Comparison of ENCODE assay signal across 1 fruit fly cellular context in genomic region chr3L:12090898-12091685, dm6.
TF ChIP-seq lines count a peak whose summit lies in the region.

No protein-coding gene starts in this region.

TF ChIP-seq in whole organism, embryonic, 481 proteins besides CTCF, POLR2A, EP300 and RAD21 (continued from another document and continues in another):
- TF ChIP-seq CG5245 (GFP tag; optimal IDR thresholded peaks at IDR 0.05; lab: Kevin White, UChicago) (peak; percentile 44), CG16779 (GFP tag; IDR thresholded peaks at IDR 0.05; lab: Robert Waterston, UW) (peak; percentile 21; the same call in 1 of the 2 replicates), btn (GFP tag; optimal IDR thresholded peaks at IDR 0.05; lab: Kevin White, UChicago) (no peak), Dip2 (GFP tag; IDR thresholded peaks at IDR 0.05; lab: Robert Waterston, UW) (no peak), salm (tag; optimal IDR thresholded peaks at IDR 0.05; lab: Kevin White, UChicago) (no peak), Deaf1 (tag; optimal IDR thresholded peaks at IDR 0.05; lab: Kevin White, UChicago) (peak; percentile 7), p53 (GFP tag; optimal IDR thresholded peaks at IDR 0.05; lab: Kevin White, UChicago) (no peak), CG10267 (tag; optimal IDR thresholded peaks at IDR 0.05; lab: Kevin White, UChicago) (peak; percentile 24), CG11398 (GFP tag; optimal IDR thresholded peaks at IDR 0.05; lab: Kevin White, UChicago) (peak; percentile 15), ATbp (GFP tag; optimal IDR thresholded peaks at IDR 0.05; lab: Kevin White, UChicago) (peak; percentile 45), chn (GFP tag; optimal IDR thresholded peaks at IDR 0.05; lab: Kevin White, UChicago) (no peak), CG9876 (GFP tag; optimal IDR thresholded peaks at IDR 0.05; lab: Kevin White, UChicago) (no peak), CG18599 (GFP tag; optimal IDR thresholded peaks at IDR 0.05; lab: Kevin White, UChicago) (peak; percentile 71), CG4328 (GFP tag; optimal IDR thresholded peaks at IDR 0.05; lab: Kevin White, UChicago) (no peak), CG17568 (GFP tag; optimal IDR thresholded peaks at IDR 0.05; lab: Kevin White, UChicago) (peak; percentile 57), Pdp1 (GFP tag; optimal IDR thresholded peaks at IDR 0.05; lab: Kevin White, UChicago) (peak; percentile 33 to 45), CG2678 (tag; optimal IDR thresholded peaks at IDR 0.05; lab: Kevin White, UChicago) (peak; percentile 81), CG17385 (GFP tag; optimal IDR thresholded peaks at IDR 0.05; lab: Kevin White, UChicago) (peak; percentile 67), CG1529 (GFP tag; optimal IDR thresholded peaks at IDR 0.05; lab: Kevin White, UChicago) (peak; percentile 12), mam (GFP tag; optimal IDR thresholded peaks at IDR 0.05; lab: Kevin White, UChicago) (peak; percentile 56), CG13296 (GFP tag; optimal IDR thresholded peaks at IDR 0.05; lab: Kevin White, UChicago) (peak; percentile 68), CG15479 (GFP tag; optimal IDR thresholded peaks at IDR 0.05; lab: Kevin White, UChicago) (no peak), sens (GFP tag; lab: Kevin White, UChicago) (peak; percentile 75), trem (tag; optimal IDR thresholded peaks at IDR 0.05; lab: Kevin White, UChicago) (no peak), Mad (GFP tag; optimal IDR thresholded peaks at IDR 0.05; lab: Kevin White, UChicago) (peak; percentile 43), Hmr (GFP tag; optimal IDR thresholded peaks at IDR 0.05; lab: Kevin White, UChicago) (peak; percentile 52), grn (GFP tag; optimal IDR thresholded peaks at IDR 0.05; lab: Kevin White, UChicago) (no peak), bsh (GFP tag; optimal IDR thresholded peaks at IDR 0.05; lab: Kevin White, UChicago) (no peak), Ets97D (GFP tag; optimal IDR thresholded peaks at IDR 0.05; lab: Kevin White, UChicago) (no peak), dimm (GFP tag; IDR thresholded peaks at IDR 0.05; lab: Robert Waterston, UW) (no peak; the same call in 1 of the 2 replicates), CG15269 (tag; optimal IDR thresholded peaks at IDR 0.05; lab: Kevin White, UChicago) (peak; percentile 86), ac (GFP tag; optimal IDR thresholded peaks at IDR 0.05; lab: Kevin White, UChicago) (no peak), sna (GFP tag; IDR thresholded peaks at IDR 0.05; lab: Robert Waterston, UW; ENCODE audit: partially characterized antibody) (no peak), run (tag; optimal IDR thresholded peaks at IDR 0.05; lab: Kevin White, UChicago) (peak; percentile 10), Hr39 (optimal IDR thresholded peaks at IDR 0.05; lab: Kevin White, UChicago) (no peak), CG10147 (GFP tag; optimal IDR thresholded peaks at IDR 0.05; lab: Kevin White, UChicago) (peak; percentile 34), Rfx (GFP tag; IDR thresholded peaks at IDR 0.05; lab: Robert Waterston, UW) (peak; percentile 83), bigmax (GFP tag; optimal IDR thresholded peaks at IDR 0.05; lab: Kevin White, UChicago) (no peak), CG18619 (GFP tag; optimal IDR thresholded peaks at IDR 0.05; lab: Kevin White, UChicago) (peak; percentile 63), Spps (tag; optimal IDR thresholded peaks at IDR 0.05; lab: Kevin White, UChicago) (no peak), CG42726 (GFP tag; IDR thresholded peaks at IDR 0.05; lab: Robert Waterston, UW; ENCODE audit: partially characterized antibody) (no peak), NfI (GFP tag; optimal IDR thresholded peaks at IDR 0.05; lab: Kevin White, UChicago) (peak; percentile 65), hkb (optimal IDR thresholded peaks at IDR 0.05; lab: Kevin White, UChicago) (no peak), hkb (GFP tag; IDR thresholded peaks at IDR 0.05; lab: Robert Waterston, UW) (peak; percentile 70), CG10565 (GFP tag; optimal IDR thresholded peaks at IDR 0.05; lab: Kevin White, UChicago) (no peak), phol (tag; optimal IDR thresholded peaks at IDR 0.05; lab: Kevin White, UChicago) (peak; percentile 53), PHDP (tag; optimal IDR thresholded peaks at IDR 0.05; lab: Kevin White, UChicago) (peak; percentile 69), chm (GFP tag; IDR thresholded peaks at IDR 0.05; lab: Robert Waterston, UW) (no peak), unc-4 (GFP tag; IDR thresholded peaks at IDR 0.05; lab: Robert Waterston, UW; ENCODE audit: partially characterized antibody) (no peak), so (GFP tag; IDR thresholded peaks at IDR 0.05; lab: Robert Waterston, UW) (peak; percentile 48; the same call in 1 of the 3 replicates), amos (GFP tag; IDR thresholded peaks at IDR 0.05; lab: Robert Waterston, UW; ENCODE audit: partially characterized antibody) (no peak), Max (GFP tag; optimal IDR thresholded peaks at IDR 0.05; lab: Kevin White, UChicago) (no peak), CG11504 (tag; optimal IDR thresholded peaks at IDR 0.05; lab: Kevin White, UChicago) (peak; percentile 79), Trl (optimal IDR thresholded peaks at IDR 0.05; lab: Kevin White, UChicago) (no peak), Trl (GFP tag; optimal IDR thresholded peaks at IDR 0.05; lab: Kevin White, UChicago) (peak; percentile 45), CG12744 (GFP tag; optimal IDR thresholded peaks at IDR 0.05; lab: Kevin White, UChicago) (peak; percentile 26), kni (GFP tag; optimal IDR thresholded peaks at IDR 0.05; lab: Kevin White, UChicago) (no peak), Bgb (GFP tag; IDR thresholded peaks at IDR 0.05; lab: Robert Waterston, UW; ENCODE audit: partially characterized antibody) (no peak), row (GFP tag; IDR thresholded peaks at IDR 0.05; lab: Robert Waterston, UW) (peak; percentile 84), Fer3 (tag; optimal IDR thresholded peaks at IDR 0.05; lab: Kevin White, UChicago) (peak; percentile 71), Doc3 (GFP tag; IDR thresholded peaks at IDR 0.05; lab: Robert Waterston, UW; ENCODE audit: partially characterized antibody) (no peak), dati (GFP tag; IDR thresholded peaks at IDR 0.05; lab: Robert Waterston, UW) (no peak), Dip3 (GFP tag; optimal IDR thresholded peaks at IDR 0.05; lab: Kevin White, UChicago) (peak; percentile 54), Sry-δ (GFP tag; optimal IDR thresholded peaks at IDR 0.05; lab: Kevin White, UChicago) (peak; percentile 3), CoRest (tag; optimal IDR thresholded peaks at IDR 0.05; lab: Kevin White, UChicago) (peak; percentile 80), CG7357 (GFP tag; IDR thresholded peaks at IDR 0.05; lab: Robert Waterston, UW) (no peak; the same call in 2 of the 3 replicates), CG13775 (GFP tag; optimal IDR thresholded peaks at IDR 0.05; lab: Kevin White, UChicago) (peak; percentile 33), HHEX (GFP tag; optimal IDR thresholded peaks at IDR 0.05; lab: Kevin White, UChicago) (peak; percentile 65), Mes4 (GFP tag; optimal IDR thresholded peaks at IDR 0.05; lab: Kevin White, UChicago) (no peak), hb (GFP tag; IDR thresholded peaks at IDR 0.05; lab: Robert Waterston, UW; ENCODE audit: partially characterized antibody) (no peak), nmo (GFP tag; optimal IDR thresholded peaks at IDR 0.05; lab: Kevin White, UChicago) (peak; percentile 59), maf-S (GFP tag; optimal IDR thresholded peaks at IDR 0.05; lab: Kevin White, UChicago) (peak; percentile 8), Dfd (GFP tag; optimal IDR thresholded peaks at IDR 0.05; lab: Kevin White, UChicago) (no peak), nom (GFP tag; optimal IDR thresholded peaks at IDR 0.05; lab: Kevin White, UChicago) (no peak), Bteb2 (GFP tag; optimal IDR thresholded peaks at IDR 0.05; lab: Kevin White, UChicago) (peak; percentile 47), peb (GFP tag; IDR thresholded peaks at IDR 0.05; lab: Robert Waterston, UW) (no peak; the same call in 1 of the 2 replicates), Blimp-1 (GFP tag; optimal IDR thresholded peaks at IDR 0.05; lab: Kevin White, UChicago) (no peak), Lhr (GFP tag; optimal IDR thresholded peaks at IDR 0.05; lab: Kevin White, UChicago) (no peak), Dek (tag; optimal IDR thresholded peaks at IDR 0.05; lab: Kevin White, UChicago) (peak; percentile 58), tna (GFP tag; IDR thresholded peaks at IDR 0.05; lab: Robert Waterston, UW; ENCODE audit: partially characterized antibody) (no peak), lbe (GFP tag; optimal IDR thresholded peaks at IDR 0.05; lab: Kevin White, UChicago) (no peak), zen2 (GFP tag; IDR thresholded peaks at IDR 0.05; lab: Robert Waterston, UW; ENCODE audit: partially characterized antibody) (no peak), CG11093 (GFP tag; IDR thresholded peaks at IDR 0.05; lab: Robert Waterston, UW) (peak; percentile 62), D19A (tag; optimal IDR thresholded peaks at IDR 0.05; lab: Kevin White, UChicago) (peak; percentile 29), CG3847 (GFP tag; IDR thresholded peaks at IDR 0.05; lab: Robert Waterston, UW) (peak; percentile 75), mirr (GFP tag; optimal IDR thresholded peaks at IDR 0.05; lab: Kevin White, UChicago) (peak; percentile 74), CG18262 (tag; optimal IDR thresholded peaks at IDR 0.05; lab: Kevin White, UChicago) (peak; percentile 23), Scr (GFP tag; IDR thresholded peaks at IDR 0.05; lab: Robert Waterston, UW; ENCODE audit: partially characterized antibody) (no peak), sd (tag; optimal IDR thresholded peaks at IDR 0.05; lab: Kevin White, UChicago) (peak; percentile 20), Taf1 (GFP tag; IDR thresholded peaks at IDR 0.05; lab: Robert Waterston, UW) (peak; percentile 66), CG5953 (GFP tag; IDR thresholded peaks at IDR 0.05; lab: Robert Waterston, UW) (peak; percentile 44; the same call in 1 of the 2 replicates), TFAM (GFP tag; optimal IDR thresholded peaks at IDR 0.05; lab: Kevin White, UChicago) (no peak), scrt (GFP tag; optimal IDR thresholded peaks at IDR 0.05; lab: Kevin White, UChicago) (peak; percentile 51), Myb (GFP tag; optimal IDR thresholded peaks at IDR 0.05; lab: Kevin White, UChicago) (no peak), CG7745 (tag; optimal IDR thresholded peaks at IDR 0.05; lab: Kevin White, UChicago) (no peak), lmd (GFP tag; IDR thresholded peaks at IDR 0.05; lab: Robert Waterston, UW) (peak; percentile 78), CG3281 (GFP tag; optimal IDR thresholded peaks at IDR 0.05; lab: Kevin White, UChicago) (peak; percentile 74), Sox100B (GFP tag; optimal IDR thresholded peaks at IDR 0.05; lab: Kevin White, UChicago) (peak; percentile 68), exex (tag; optimal IDR thresholded peaks at IDR 0.05; lab: Kevin White, UChicago) (peak; percentile 46), CG1233 (GFP tag; optimal IDR thresholded peaks at IDR 0.05; lab: Kevin White, UChicago) (peak; percentile 43), CG4730 (GFP tag; IDR thresholded peaks at IDR 0.05; lab: Robert Waterston, UW) (peak; percentile 63), en (GFP tag; optimal IDR thresholded peaks at IDR 0.05; lab: Kevin White, UChicago) (no peak), onecut (GFP tag; IDR thresholded peaks at IDR 0.05; lab: Robert Waterston, UW) (0 out of 2 replicates have a peak, but pooled peaks have one; percentile 16), CG3407 (GFP tag; optimal IDR thresholded peaks at IDR 0.05; lab: Kevin White, UChicago) (peak; percentile 1), az2 (GFP tag; optimal IDR thresholded peaks at IDR 0.05; lab: Kevin White, UChicago) (peak; percentile 54), CG11723 (GFP tag; optimal IDR thresholded peaks at IDR 0.05; lab: Kevin White, UChicago) (peak; percentile 20), CG1603 (tag; optimal IDR thresholded peaks at IDR 0.05; lab: Kevin White, UChicago) (peak; percentile 17), CG32772 (GFP tag; IDR thresholded peaks at IDR 0.05; lab: Robert Waterston, UW) (0 out of 2 replicates have a peak, but pooled peaks have one; percentile 35), CG10543 (GFP tag; optimal IDR thresholded peaks at IDR 0.05; lab: Kevin White, UChicago) (peak; percentile 70), ash1 (GFP tag; optimal IDR thresholded peaks at IDR 0.05; lab: Kevin White, UChicago) (no peak), Hr78 (GFP tag; optimal IDR thresholded peaks at IDR 0.05; lab: Kevin White, UChicago) (no peak), CG4820 (GFP tag; optimal IDR thresholded peaks at IDR 0.05; lab: Kevin White, UChicago) (peak; percentile 2), lab (GFP tag; optimal IDR thresholded peaks at IDR 0.05; lab: Kevin White, UChicago) (peak; percentile 76), sug (tag; optimal IDR thresholded peaks at IDR 0.05; lab: Kevin White, UChicago) (peak; percentile 74), CHES-1-like (GFP tag; optimal IDR thresholded peaks at IDR 0.05; lab: Kevin White, UChicago) (peak; percentile 9), CG16863 (GFP tag; optimal IDR thresholded peaks at IDR 0.05; lab: Kevin White, UChicago) (peak; percentile 38), C15 (GFP tag; IDR thresholded peaks at IDR 0.05; lab: Robert Waterston, UW) (no peak), CG1602 (GFP tag; optimal IDR thresholded peaks at IDR 0.05; lab: Kevin White, UChicago) (peak; percentile 41), pnt (GFP tag; optimal IDR thresholded peaks at IDR 0.05; lab: Kevin White, UChicago) (no peak), Asciz (GFP tag; optimal IDR thresholded peaks at IDR 0.05; lab: Kevin White, UChicago) (peak; percentile 65), fd3F (GFP tag; optimal IDR thresholded peaks at IDR 0.05; lab: Kevin White, UChicago) (peak; percentile 62), insv (GFP tag; optimal IDR thresholded peaks at IDR 0.05; lab: Kevin White, UChicago) (no peak), CG15073 (GFP tag; optimal IDR thresholded peaks at IDR 0.05; lab: Kevin White, UChicago) (no peak), Vsx1 (GFP tag; optimal IDR thresholded peaks at IDR 0.05; lab: Kevin White, UChicago) (no peak), da (GFP tag; optimal IDR thresholded peaks at IDR 0.05; lab: Kevin White, UChicago) (no peak), rib (GFP tag; IDR thresholded peaks at IDR 0.05; lab: Robert Waterston, UW) (0 out of 2 replicates have a peak, but pooled peaks have one; percentile 69), CG17359 (tag; optimal IDR thresholded peaks at IDR 0.05; lab: Kevin White, UChicago) (peak; percentile 50), CG12155 (GFP tag; optimal IDR thresholded peaks at IDR 0.05; lab: Kevin White, UChicago) (peak; percentile 39), Dbx (GFP tag; IDR thresholded peaks at IDR 0.05; lab: Robert Waterston, UW) (peak; percentile 55; the same call in 1 of the 3 replicates), dmrt99B (tag; optimal IDR thresholded peaks at IDR 0.05; lab: Kevin White, UChicago) (peak; percentile 78), cato (GFP tag; optimal IDR thresholded peaks at IDR 0.05; lab: Kevin White, UChicago; ENCODE audit: borderline replicate concordance) (peak; percentile 5), CG7556 (GFP tag; optimal IDR thresholded peaks at IDR 0.05; lab: Kevin White, UChicago) (peak; percentile 60)
